Fruit fly (Drosophila melanogaster) whole organism, embryonic: ENCODE results near the gene Or7a.

Experiments used
- Antp ChIP-seq: fragments of 200-800 bp; sonication (Bioruptor generic); optimal IDR thresholded peaks from 3 replicates; lab custom pipeline; 2016; ENCODE audit warnings: missing biosample characterization, missing genetic modification characterization
- Atf6 ChIP-seq: fragments of 200-800 bp; sonication (Bioruptor generic); IDR thresholded peaks from 2 replicates; pipeline ENCODE4 v1.3.6; 2022; ENCODE audit warnings: missing biosample characterization, missing genetic modification characterization
- CG13287 ChIP-seq: fragments of 200-800 bp; sonication (Bioruptor generic); IDR thresholded peaks from 2 replicates; pipeline ENCODE4 v1.3.6; 2022; ENCODE audit warnings: missing biosample characterization, missing genetic modification characterization; ENCODE audit not compliant: partially characterized antibody
- CG13894 ChIP-seq: fragments of 200-800 bp; sonication (Bioruptor generic); optimal IDR thresholded peaks from 3 replicates; lab custom pipeline; 2018; ENCODE audit warnings: missing biosample characterization, mild to moderate bottlenecking, missing genetic modification characterization, moderate library complexity
- CG1602 ChIP-seq: fragments of 200-800 bp; sonication (Bioruptor generic); optimal IDR thresholded peaks from 3 replicates; lab custom pipeline; 2016; ENCODE audit warnings: missing biosample characterization, missing genetic modification characterization
- CG16813 ChIP-seq: fragments of 200-800 bp; sonication (Bioruptor generic); IDR thresholded peaks from 3 replicates; pipeline ENCODE4 v1.3.6; 2022; ENCODE audit warnings: missing biosample characterization, missing genetic modification characterization; ENCODE audit not compliant: partially characterized antibody
- CG18011 ChIP-seq: fragments of 200-800 bp; sonication (Bioruptor generic); optimal IDR thresholded peaks from 2 replicates; lab custom pipeline; 2017; ENCODE audit warnings: missing biosample characterization, missing genetic modification characterization, mild to moderate bottlenecking, moderate library complexity, missing genotype
- CG2129 ChIP-seq: fragments of 200-800 bp; sonication (Bioruptor generic); IDR thresholded peaks from 2 replicates; pipeline ENCODE4 v1.3.6; 2022; ENCODE audit warnings: missing biosample characterization, missing genetic modification characterization; ENCODE audit not compliant: partially characterized antibody
- CG3163 ChIP-seq: fragments of 200-800 bp; sonication (Bioruptor generic); optimal IDR thresholded peaks from 3 replicates; lab custom pipeline; 2016; ENCODE audit warnings: missing biosample characterization, missing genetic modification characterization
- CG5245 ChIP-seq: fragments of 200-800 bp; sonication (Bioruptor generic); optimal IDR thresholded peaks from 3 replicates; lab custom pipeline; 2016; ENCODE audit warnings: missing biosample characterization, missing genetic modification characterization
- CG6272 ChIP-seq: fragments of 200-800 bp; sonication (Bioruptor generic); IDR thresholded peaks from 2 replicates; pipeline ENCODE4 v1.3.6; 2022; ENCODE audit warnings: missing biosample characterization, missing genetic modification characterization
- CG6689 ChIP-seq: fragments of 200-800 bp; sonication (Bioruptor generic); IDR thresholded peaks from 2 replicates; pipeline ENCODE4 v1.3.6; 2022; ENCODE audit warnings: missing biosample characterization, missing genetic modification characterization
- CG7839 ChIP-seq: fragments of 200-800 bp; sonication (Bioruptor generic); optimal IDR thresholded peaks from 3 replicates; lab custom pipeline; 2018; ENCODE audit warnings: missing biosample characterization, mild to moderate bottlenecking, missing genetic modification characterization, moderate library complexity
- CG9817 ChIP-seq: fragments of 200-800 bp; sonication (Bioruptor generic); optimal IDR thresholded peaks from 2 replicates; lab custom pipeline; 2018; ENCODE audit warnings: missing biosample characterization, mild to moderate bottlenecking, missing genetic modification characterization, moderate library complexity
- D ChIP-seq, 2 experiments: fragments of 200-800 bp in 1 of 2; fragments of >200 bp in 1 of 2; sonication (Bioruptor generic) in 1 of 2; optimal IDR thresholded peaks; 2 replicates in 1 of 2; 3 replicates in 1 of 2; lab custom pipeline; 2017; ENCODE audit warnings: mild to moderate bottlenecking in 1 of 2, missing biosample characterization in 1 of 2, missing genetic modification characterization in 1 of 2, missing genetic modification reagents in 1 of 2
- D19B ChIP-seq: fragments of 200-800 bp; sonication (Bioruptor generic); optimal IDR thresholded peaks from 2 replicates; lab custom pipeline; 2017; ENCODE audit warnings: missing biosample characterization, mild to moderate bottlenecking, missing genetic modification characterization
- Dbx ChIP-seq: fragments of 200-800 bp; sonication (Bioruptor generic); IDR thresholded peaks from 3 replicates; pipeline ENCODE4 v1.3.6; 2022; ENCODE audit warnings: missing biosample characterization, missing genetic modification characterization
- Dll ChIP-seq: fragments of 200-800 bp; sonication (Bioruptor generic); IDR thresholded peaks from 4 replicates; pipeline ENCODE4 v1.3.6; 2022; ENCODE audit warnings: missing biosample characterization, missing genetic modification characterization; ENCODE audit not compliant: partially characterized antibody
- H2.0 ChIP-seq: fragments of 200-800 bp; sonication (Bioruptor generic); IDR thresholded peaks from 2 replicates; pipeline ENCODE4 v1.3.6; 2022; ENCODE audit warnings: missing biosample characterization, missing genetic modification characterization
- HLH54F ChIP-seq: fragments of 200-800 bp; sonication (Bioruptor generic); optimal IDR thresholded peaks from 3 replicates; lab custom pipeline; 2016; ENCODE audit warnings: missing biosample characterization, missing genetic modification characterization
- MTF-1 ChIP-seq: fragments of 200-800 bp; sonication (Bioruptor generic); optimal IDR thresholded peaks from 2 replicates; lab custom pipeline; 2018; ENCODE audit warnings: missing biosample characterization, mild to moderate bottlenecking, missing genetic modification characterization, borderline replicate concordance
- Meics ChIP-seq: fragments of 200-800 bp; sonication (Bioruptor generic); optimal IDR thresholded peaks from 2 replicates; lab custom pipeline; 2017; ENCODE audit warnings: missing biosample characterization, mild to moderate bottlenecking, missing genetic modification characterization
- NfI ChIP-seq: fragments of 200-800 bp; sonication (Bioruptor generic); optimal IDR thresholded peaks from 3 replicates; lab custom pipeline; 2018; ENCODE audit warnings: missing biosample characterization, mild to moderate bottlenecking, missing genetic modification characterization, moderate library complexity
- Poxn ChIP-seq: fragments of 200-800 bp; sonication (Bioruptor generic); IDR thresholded peaks from 2 replicates; pipeline ENCODE4 v1.3.6; 2022; ENCODE audit warnings: missing biosample characterization, missing genetic modification characterization
- Rfx ChIP-seq: fragments of 200-800 bp; sonication (Bioruptor generic); IDR thresholded peaks from 2 replicates; pipeline ENCODE4 v1.3.6; 2022; ENCODE audit warnings: missing biosample characterization, missing genetic modification characterization
- ash1 ChIP-seq: fragments of 200-800 bp; sonication (Bioruptor generic); optimal IDR thresholded peaks from 2 replicates; lab custom pipeline; 2018; ENCODE audit warnings: missing biosample characterization, mild to moderate bottlenecking, missing genetic modification characterization
- ato ChIP-seq: fragments of 200-800 bp; sonication (Bioruptor generic); IDR thresholded peaks from 2 replicates; pipeline ENCODE4 v1.3.6; 2022; ENCODE audit warnings: missing biosample characterization, missing genetic modification characterization; ENCODE audit not compliant: partially characterized antibody
- az2 ChIP-seq: fragments of 200-800 bp; sonication (Bioruptor generic); optimal IDR thresholded peaks from 3 replicates; lab custom pipeline; 2016; ENCODE audit warnings: missing biosample characterization, missing genetic modification characterization
- bcd ChIP-seq: fragments of 200-800 bp; sonication (Bioruptor generic); optimal IDR thresholded peaks from 2 replicates; lab custom pipeline; 2017; ENCODE audit warnings: missing biosample characterization, mild to moderate bottlenecking, missing genetic modification characterization
- cg ChIP-seq: fragments of 200-800 bp; sonication (Bioruptor generic); optimal IDR thresholded peaks from 3 replicates; lab custom pipeline; 2019; ENCODE audit warnings: missing biosample characterization, mild to moderate bottlenecking, missing genetic modification characterization, moderate library complexity
- crp ChIP-seq, 2 experiments: fragments of 200-800 bp; sonication (Bioruptor generic); optimal IDR thresholded peaks; 2 replicates in 1 of 2; 3 replicates in 1 of 2; lab custom pipeline; 2017; ENCODE audit warnings: missing biosample characterization in 2 of 2, missing genetic modification characterization in 2 of 2, mild to moderate bottlenecking in 1 of 2, moderate library complexity in 1 of 2
- danr ChIP-seq: fragments of 200-800 bp; sonication (Bioruptor generic); IDR thresholded peaks from 2 replicates; pipeline ENCODE4 v1.3.6; 2022; ENCODE audit warnings: missing biosample characterization, missing genetic modification characterization
- dati ChIP-seq: fragments of 200-800 bp; sonication (Bioruptor generic); IDR thresholded peaks from 2 replicates; pipeline ENCODE4 v1.3.6; 2022; ENCODE audit warnings: missing biosample characterization, missing genetic modification characterization
- disco-r ChIP-seq: fragments of 200-800 bp; sonication (Bioruptor generic); optimal IDR thresholded peaks from 2 replicates; lab custom pipeline; 2016; ENCODE audit warnings: missing biosample characterization, missing genetic modification characterization
- emc ChIP-seq: fragments of 200-800 bp; sonication (Bioruptor generic); optimal IDR thresholded peaks from 2 replicates; lab custom pipeline; 2016; ENCODE audit warnings: missing biosample characterization, missing genetic modification characterization
- fd3F ChIP-seq: fragments of 200-800 bp; sonication (Bioruptor generic); optimal IDR thresholded peaks from 2 replicates; lab custom pipeline; 2018; ENCODE audit warnings: missing biosample characterization, mild to moderate bottlenecking, missing genetic modification characterization, moderate library complexity
- gce ChIP-seq: fragments of 200-800 bp; sonication (Bioruptor generic); IDR thresholded peaks from 3 replicates; pipeline ENCODE4 v1.3.6; 2022; ENCODE audit warnings: missing biosample characterization, missing genetic modification characterization
- grn ChIP-seq: fragments of 200-800 bp; sonication (Bioruptor generic); optimal IDR thresholded peaks from 3 replicates; lab custom pipeline; 2017; ENCODE audit warnings: missing biosample characterization, missing genetic modification characterization
- lilli ChIP-seq: fragments of 200-800 bp; sonication (Bioruptor generic); optimal IDR thresholded peaks from 3 replicates; lab custom pipeline; 2016; ENCODE audit warnings: missing biosample characterization, missing genetic modification characterization
- lov ChIP-seq, 2 experiments: fragments of 200-800 bp in 1 of 2; fragments of >200 bp in 1 of 2; sonication (Bioruptor generic) in 1 of 2; IDR thresholded peaks in 1 of 2; optimal IDR thresholded peaks in 1 of 2; 2 replicates in 1 of 2; 3 replicates in 1 of 2; pipeline versions ENCODE4 v1.3.6 to Lab custom; 2017 to 2022; ENCODE audit warnings: missing biosample characterization in 1 of 2, missing genetic modification characterization in 1 of 2
- nerfin-2 ChIP-seq: fragments of 200-800 bp; sonication (Bioruptor generic); IDR thresholded peaks from 2 replicates; pipeline ENCODE4 v1.3.6; 2022; ENCODE audit warnings: missing biosample characterization, missing genetic modification characterization; ENCODE audit not compliant: partially characterized antibody
- sc ChIP-seq, 3 experiments: fragments of >200 bp in 2 of 3; fragments of 200-800 bp in 1 of 3; sonication (Bioruptor generic) in 1 of 3; optimal IDR thresholded peaks; 2 replicates in 2 of 3; 3 replicates in 1 of 3; lab custom pipeline; 2017; ENCODE audit warnings: mild to moderate bottlenecking in 1 of 3, missing biosample characterization in 1 of 3, missing genetic modification characterization in 1 of 3, missing genetic modification reagents in 1 of 3
- sens-2 ChIP-seq: fragments of 200-800 bp; sonication (Bioruptor generic); IDR thresholded peaks from 2 replicates; pipeline ENCODE4 v1.3.6; 2022; ENCODE audit warnings: missing biosample characterization, missing genetic modification characterization
- sim ChIP-seq: fragments of 200-800 bp; sonication (Bioruptor generic); IDR thresholded peaks from 2 replicates; pipeline ENCODE4 v1.3.6; 2022; ENCODE audit warnings: missing biosample characterization, missing genetic modification characterization
- sima ChIP-seq: fragments of 200-800 bp; sonication (Bioruptor generic); optimal IDR thresholded peaks from 2 replicates; lab custom pipeline; 2016; ENCODE audit warnings: missing biosample characterization, missing genetic modification characterization
- stwl ChIP-seq: fragments of 200-800 bp; sonication (Bioruptor generic); optimal IDR thresholded peaks from 3 replicates; lab custom pipeline; 2018; ENCODE audit warnings: missing biosample characterization, mild to moderate bottlenecking, missing genetic modification characterization, moderate library complexity
- trh ChIP-seq: fragments of 200-800 bp; sonication (Bioruptor generic); optimal IDR thresholded peaks from 2 replicates; lab custom pipeline; 2016; ENCODE audit warnings: missing biosample characterization, missing genetic modification characterization
- twi ChIP-seq: fragments of 200-800 bp; optimal IDR thresholded peaks from 2 replicates; lab custom pipeline; 2019; ENCODE audit warnings: missing biosample characterization, mild to moderate bottlenecking, missing genetic modification characterization, moderate library complexity

The Or7a gene

DNA sequence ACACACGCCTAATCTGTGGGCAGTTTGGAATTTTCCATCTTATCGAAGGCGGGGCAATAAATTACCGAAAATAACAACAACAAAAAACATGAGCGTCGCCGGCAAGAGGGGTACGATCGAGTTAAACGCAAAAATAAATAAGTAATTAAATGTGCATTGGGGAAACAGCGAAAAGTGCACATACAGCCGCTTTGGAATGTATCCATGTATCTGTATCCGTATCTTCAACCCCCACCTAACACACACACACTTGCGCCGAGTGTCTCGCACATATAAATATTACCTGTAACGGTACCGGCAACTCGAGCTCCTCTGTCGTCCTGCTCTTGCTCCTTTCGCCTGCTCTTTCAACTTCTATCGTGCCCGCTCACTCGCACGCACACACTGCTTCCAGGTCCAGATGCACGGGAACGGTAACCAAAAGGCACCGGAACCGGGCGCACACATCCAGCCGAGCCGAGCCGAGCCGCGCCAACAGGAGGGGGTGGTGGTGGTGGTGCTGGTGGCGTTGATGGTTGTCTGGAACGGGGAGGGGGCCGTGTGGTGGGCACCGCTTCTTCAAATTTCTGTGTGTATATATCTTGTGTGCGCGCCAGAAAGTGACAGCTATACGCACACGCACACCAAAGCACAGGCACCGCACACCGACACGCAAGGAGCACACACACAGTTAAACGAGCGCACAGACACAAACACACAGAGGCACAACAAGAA is 24.0 kb downstream of the Or7a start (continued):
- TF ChIP-seq CG7839 (tag; lab: Kevin White, UChicago) (peak; percentile 17), CG16813 (GFP tag; lab: Robert Waterston, UW) (no peak), D19B (no peak), sc (optimal IDR thresholded peaks at IDR 0.05; lab: Kevin White, UChicago) (no peak), sc (GFP tag; optimal IDR thresholded peaks at IDR 0.05; lab: Kevin White, UChicago) (no peak), bcd (GFP tag; lab: Kevin White, UChicago) (peak; percentile 31), CG13287 (GFP tag; lab: Robert Waterston, UW) (no peak), CG1602 (no peak), CG6689 (GFP tag; lab: Robert Waterston, UW) (no peak), ash1 (GFP tag; lab: Kevin White, UChicago) (no peak), dati (no peak), CG6272 (no peak), CG5245 (GFP tag; lab: Kevin White, UChicago) (no peak), sima (GFP tag; lab: Kevin White, UChicago) (no peak), CG9817 (no peak), gce (GFP tag; lab: Robert Waterston, UW) (no peak), CG18011 (GFP tag; lab: Kevin White, UChicago) (no peak), ato (GFP tag; lab: Robert Waterston, UW) (no peak), nerfin-2 (GFP tag; lab: Robert Waterston, UW) (no peak), sim (GFP tag; lab: Robert Waterston, UW) (no peak), emc (GFP tag; lab: Kevin White, UChicago) (no peak), danr (GFP tag; lab: Robert Waterston, UW) (no peak), disco-r (GFP tag; lab: Kevin White, UChicago) (no peak), CG3163 (GFP tag; lab: Kevin White, UChicago) (no peak), Dll (no peak), Atf6 (GFP tag; lab: Robert Waterston, UW) (0 out of 2 replicates have a peak, but pooled peaks have one; percentile 8), lov (optimal IDR thresholded peaks at IDR 0.05; lab: Kevin White, UChicago) (no peak), lov (GFP tag; IDR thresholded peaks at IDR 0.05; lab: Robert Waterston, UW) (peak; percentile 29; the same call in 1 of the 3 replicates), fd3F (GFP tag; lab: Kevin White, UChicago) (no peak), MTF-1 (no peak), CG13894 (tag; lab: Kevin White, UChicago) (no peak), twi (tag; lab: Kevin White, UChicago) (no peak), D (optimal IDR thresholded peaks at IDR 0.05; lab: Kevin White, UChicago) (no peak), D (GFP tag; optimal IDR thresholded peaks at IDR 0.05; lab: Kevin White, UChicago) (no peak), cg (GFP tag; lab: Kevin White, UChicago) (peak; percentile 99), crp (GFP tag; optimal IDR thresholded peaks at IDR 0.05; lab: Kevin White, UChicago) (no peak), trh (no peak), Rfx (GFP tag; lab: Robert Waterston, UW) (peak; percentile 45; the same call in 1 of the 2 replicates), H2.0 (GFP tag; lab: Robert Waterston, UW) (no peak), Meics (peak; percentile 24), lilli (GFP tag; lab: Kevin White, UChicago) (peak; percentile 67), Dbx (GFP tag; lab: Robert Waterston, UW) (no peak; the same call in 2 of the 3 replicates), Poxn (no peak), az2 (GFP tag; lab: Kevin White, UChicago) (no peak), HLH54F (peak; percentile 23), grn (GFP tag; lab: Kevin White, UChicago) (no peak), stwl (tag; lab: Kevin White, UChicago) (no peak), Antp (GFP tag; lab: Kevin White, UChicago) (peak; percentile 28), sens-2 (GFP tag; lab: Robert Waterston, UW) (no peak), NfI (GFP tag; lab: Kevin White, UChicago) (no peak), CG2129 (GFP tag; lab: Robert Waterston, UW) (no peak)
